Fruit fly (Drosophila melanogaster) whole organism, embryonic: ENCODE data around the gene CG4955.
A peak's percentile ranks its signal among the peaks of the same experiment; 100 is the strongest.

Source experiments
- ATbp ChIP-seq: fragments of 200-800 bp; sonication (Bioruptor generic); optimal IDR thresholded peaks from 2 replicates; lab custom pipeline; 2017; ENCODE audit warnings: missing biosample characterization, mild to moderate bottlenecking, missing genetic modification characterization, missing genetic modification reagents
- BEAF-32 ChIP-seq: fragments of 200-800 bp; sonication (Bioruptor generic); optimal IDR thresholded peaks from 3 replicates; lab custom pipeline; 2017; ENCODE audit warnings: missing biosample characterization, missing genetic modification characterization, mild to moderate bottlenecking, moderate library complexity, missing genetic modification reagents
- Bgb ChIP-seq: fragments of 200-800 bp; sonication (Bioruptor generic); IDR thresholded peaks from 2 replicates; pipeline ENCODE4 v1.3.6; 2022; ENCODE audit warnings: missing biosample characterization, missing genetic modification characterization; ENCODE audit not compliant: partially characterized antibody
- CG10366 ChIP-seq: fragments of 200-800 bp; sonication (Bioruptor generic); IDR thresholded peaks from 2 replicates; pipeline ENCODE4 v1.3.6; 2022; ENCODE audit warnings: missing biosample characterization, missing genetic modification characterization
- CG12391 ChIP-seq: fragments of 200-800 bp; sonication (Bioruptor generic); optimal IDR thresholded peaks from 3 replicates; lab custom pipeline; 2018; ENCODE audit warnings: missing biosample characterization, mild to moderate bottlenecking, missing genetic modification characterization, moderate library complexity
- CG15514 ChIP-seq: fragments of 200-800 bp; sonication (Bioruptor generic); optimal IDR thresholded peaks from 3 replicates; lab custom pipeline; 2017; ENCODE audit warnings: missing biosample characterization, missing genetic modification characterization, mild to moderate bottlenecking, moderate library complexity, missing genetic modification reagents
- CG16813 ChIP-seq: fragments of 200-800 bp; sonication (Bioruptor generic); IDR thresholded peaks from 3 replicates; pipeline ENCODE4 v1.3.6; 2022; ENCODE audit warnings: missing biosample characterization, missing genetic modification characterization; ENCODE audit not compliant: partially characterized antibody
- CG17385 ChIP-seq: fragments of 200-800 bp; sonication (Bioruptor generic); optimal IDR thresholded peaks from 3 replicates; lab custom pipeline; 2018; ENCODE audit warnings: missing biosample characterization, mild to moderate bottlenecking, missing genetic modification characterization
- CG18599 ChIP-seq: fragments of 200-800 bp; sonication (Bioruptor generic); optimal IDR thresholded peaks from 3 replicates; lab custom pipeline; 2017; ENCODE audit warnings: missing biosample characterization, missing genetic modification characterization, mild to moderate bottlenecking, moderate library complexity, missing genetic modification reagents
- CG32532 ChIP-seq: fragments of 200-800 bp; sonication (Bioruptor generic); IDR thresholded peaks from 2 replicates; pipeline ENCODE4 v1.3.6; 2022; ENCODE audit warnings: missing biosample characterization, missing genetic modification characterization
- CG34376 ChIP-seq: fragments of 200-800 bp; sonication (Bioruptor generic); optimal IDR thresholded peaks from 2 replicates; lab custom pipeline; 2018; ENCODE audit warnings: missing biosample characterization, mild to moderate bottlenecking, missing genetic modification characterization
- CG34422 ChIP-seq: fragments of 200-800 bp; sonication (Bioruptor generic); IDR thresholded peaks from 3 replicates; pipeline ENCODE4 v1.3.6; 2022; ENCODE audit warnings: missing biosample characterization, missing genetic modification characterization
- CG6272 ChIP-seq: fragments of 200-800 bp; sonication (Bioruptor generic); IDR thresholded peaks from 2 replicates; pipeline ENCODE4 v1.3.6; 2022; ENCODE audit warnings: missing biosample characterization, missing genetic modification characterization
- CG7357 ChIP-seq: fragments of 200-800 bp; sonication (Bioruptor generic); IDR thresholded peaks from 3 replicates; pipeline ENCODE4 v1.3.6; 2022; ENCODE audit warnings: missing biosample characterization, missing genetic modification characterization
- CG7372 ChIP-seq: fragments of 200-800 bp; sonication (Bioruptor generic); IDR thresholded peaks from 2 replicates; pipeline ENCODE4 v1.3.6; 2022; ENCODE audit warnings: missing biosample characterization, missing genetic modification characterization
- CG7745 ChIP-seq: fragments of 200-800 bp; sonication (Bioruptor generic); optimal IDR thresholded peaks from 2 replicates; lab custom pipeline; 2018; ENCODE audit warnings: missing biosample characterization, mild to moderate bottlenecking, missing genetic modification characterization, moderate library complexity
- CG7963 ChIP-seq: fragments of 200-800 bp; sonication (Bioruptor generic); IDR thresholded peaks from 3 replicates; pipeline ENCODE4 v1.3.6; 2022; ENCODE audit warnings: missing biosample characterization, missing genetic modification characterization; ENCODE audit not compliant: partially characterized antibody
- CG9609 ChIP-seq: fragments of 200-800 bp; sonication (Bioruptor generic); optimal IDR thresholded peaks from 3 replicates; lab custom pipeline; 2016; ENCODE audit warnings: missing biosample characterization, missing genetic modification characterization
- CG9817 ChIP-seq: fragments of 200-800 bp; sonication (Bioruptor generic); optimal IDR thresholded peaks from 2 replicates; lab custom pipeline; 2018; ENCODE audit warnings: missing biosample characterization, mild to moderate bottlenecking, missing genetic modification characterization, moderate library complexity
- D19A ChIP-seq: fragments of 200-800 bp; optimal IDR thresholded peaks from 3 replicates; lab custom pipeline; 2019; ENCODE audit warnings: missing biosample characterization, mild to moderate bottlenecking, missing genetic modification characterization, moderate library complexity
- Dbx ChIP-seq: fragments of 200-800 bp; sonication (Bioruptor generic); IDR thresholded peaks from 3 replicates; pipeline ENCODE4 v1.3.6; 2022; ENCODE audit warnings: missing biosample characterization, missing genetic modification characterization
- Dip2 ChIP-seq: fragments of 200-800 bp; sonication (Bioruptor generic); IDR thresholded peaks from 2 replicates; pipeline ENCODE4 v1.3.6; 2022; ENCODE audit warnings: missing biosample characterization, missing genetic modification characterization
- Dref ChIP-seq: fragments of 200-800 bp; sonication (Bioruptor generic); IDR thresholded peaks from 2 replicates; pipeline ENCODE4 v1.3.6; 2022; ENCODE audit warnings: missing biosample characterization, missing genetic modification characterization
- E2f2 ChIP-seq: fragments of 200-800 bp; sonication (Bioruptor generic); IDR thresholded peaks from 2 replicates; pipeline ENCODE4 v1.3.6; 2022; ENCODE audit warnings: missing biosample characterization, missing genetic modification characterization
- Gug ChIP-seq: fragments of 200-800 bp; sonication (Bioruptor generic); IDR thresholded peaks from 4 replicates; pipeline ENCODE4 v1.3.6; 2022; ENCODE audit warnings: missing biosample characterization, missing genetic modification characterization
- Hr39 ChIP-seq: fragments of >200 bp; optimal IDR thresholded peaks from 2 replicates; lab custom pipeline; 2017
- Lim3 ChIP-seq: fragments of 200-800 bp; sonication (Bioruptor generic); IDR thresholded peaks from 2 replicates; pipeline ENCODE4 v1.3.6; 2022; ENCODE audit warnings: missing biosample characterization, missing genetic modification characterization
- Med ChIP-seq: fragments of 200-800 bp; sonication (Bioruptor generic); peaks from one replicate; lab custom pipeline; 2016; ENCODE audit warnings: missing biosample characterization, missing genetic modification characterization, mild to moderate bottlenecking, inconsistent platforms, moderate library complexity
- Scr ChIP-seq: fragments of 200-800 bp; sonication (Bioruptor generic); IDR thresholded peaks from 2 replicates; pipeline ENCODE4 v1.3.6; 2022; ENCODE audit warnings: missing biosample characterization, missing genetic modification characterization; ENCODE audit not compliant: partially characterized antibody
- Six4 ChIP-seq: fragments of 200-800 bp; sonication (Bioruptor generic); optimal IDR thresholded peaks from 2 replicates; lab custom pipeline; 2016; ENCODE audit warnings: missing biosample characterization, missing genetic modification characterization
- Sox102F ChIP-seq: fragments of 200-800 bp; sonication (Bioruptor generic); optimal IDR thresholded peaks from 2 replicates; lab custom pipeline; 2018; ENCODE audit warnings: missing biosample characterization, mild to moderate bottlenecking, missing genetic modification characterization, moderate library complexity
- Stat92E ChIP-seq, 3 experiments: fragments of >200 bp in 2 of 3; fragments of 200-800 bp in 1 of 3; sonication (Bioruptor generic) in 1 of 3; optimal IDR thresholded peaks; 2 replicates each; lab custom pipeline; 2017 to 2019; ENCODE audit warnings: missing biosample characterization in 3 of 3, missing genetic modification characterization in 3 of 3, mild to moderate bottlenecking in 1 of 3, moderate library complexity in 1 of 3
- Tbp ChIP-seq: fragments of >200 bp; optimal IDR thresholded peaks from 2 replicates; lab custom pipeline; 2018; ENCODE audit warnings: missing biosample characterization, missing genetic modification characterization
- amos ChIP-seq: fragments of 200-800 bp; sonication (Bioruptor generic); IDR thresholded peaks from 2 replicates; pipeline ENCODE4 v1.3.6; 2022; ENCODE audit warnings: missing biosample characterization, missing genetic modification characterization; ENCODE audit not compliant: partially characterized antibody
- chinmo ChIP-seq: fragments of 200-800 bp; sonication (Bioruptor generic); IDR thresholded peaks from 4 replicates; pipeline ENCODE4 v1.3.6; 2022; ENCODE audit warnings: missing biosample characterization, missing genetic modification characterization; ENCODE audit not compliant: partially characterized antibody
- dysf ChIP-seq: fragments of 200-800 bp; sonication (Bioruptor generic); IDR thresholded peaks from 3 replicates; pipeline ENCODE4 v1.3.6; 2022; ENCODE audit warnings: missing biosample characterization, missing genetic modification characterization
- gro ChIP-seq: fragments of 200-800 bp; sonication (Bioruptor generic); optimal IDR thresholded peaks from 2 replicates; lab custom pipeline; 2016; ENCODE audit warnings: missing biosample characterization, missing genetic modification characterization
- hb ChIP-seq: fragments of 200-800 bp; sonication (Bioruptor generic); IDR thresholded peaks from 3 replicates; pipeline ENCODE4 v1.3.6; 2022; ENCODE audit warnings: missing biosample characterization, missing genetic modification characterization; ENCODE audit not compliant: partially characterized antibody
- hbn ChIP-seq: fragments of 200-800 bp; sonication (Bioruptor generic); IDR thresholded peaks from 2 replicates; pipeline ENCODE4 v1.3.6; 2022; ENCODE audit warnings: missing biosample characterization, missing genetic modification characterization; ENCODE audit not compliant: partially characterized antibody
- knrl ChIP-seq: fragments of 200-800 bp; sonication (Bioruptor generic); IDR thresholded peaks from 3 replicates; pipeline ENCODE4 v1.3.6; 2022; ENCODE audit warnings: missing biosample characterization, missing genetic modification characterization; ENCODE audit not compliant: partially characterized antibody
- onecut ChIP-seq: fragments of 200-800 bp; sonication (Bioruptor generic); IDR thresholded peaks from 2 replicates; pipeline ENCODE4 v1.3.6; 2022; ENCODE audit warnings: missing biosample characterization, missing genetic modification characterization
- pzg ChIP-seq: fragments of 200-800 bp; sonication (Bioruptor generic); optimal IDR thresholded peaks from 3 replicates; lab custom pipeline; 2018; ENCODE audit warnings: missing biosample characterization, mild to moderate bottlenecking, missing genetic modification characterization, moderate library complexity
- stwl ChIP-seq: fragments of 200-800 bp; sonication (Bioruptor generic); optimal IDR thresholded peaks from 3 replicates; lab custom pipeline; 2018; ENCODE audit warnings: missing biosample characterization, mild to moderate bottlenecking, missing genetic modification characterization, moderate library complexity
- unc-4 ChIP-seq: fragments of 200-800 bp; sonication (Bioruptor generic); IDR thresholded peaks from 2 replicates; pipeline ENCODE4 v1.3.6; 2022; ENCODE audit warnings: missing biosample characterization, missing genetic modification characterization; ENCODE audit not compliant: partially characterized antibody
- zfh2 ChIP-seq: fragments of 200-800 bp; sonication (Bioruptor generic); optimal IDR thresholded peaks from 2 replicates; lab custom pipeline; 2016; ENCODE audit warnings: missing biosample characterization, missing genetic modification characterization

CG4955 gene

DNA sequence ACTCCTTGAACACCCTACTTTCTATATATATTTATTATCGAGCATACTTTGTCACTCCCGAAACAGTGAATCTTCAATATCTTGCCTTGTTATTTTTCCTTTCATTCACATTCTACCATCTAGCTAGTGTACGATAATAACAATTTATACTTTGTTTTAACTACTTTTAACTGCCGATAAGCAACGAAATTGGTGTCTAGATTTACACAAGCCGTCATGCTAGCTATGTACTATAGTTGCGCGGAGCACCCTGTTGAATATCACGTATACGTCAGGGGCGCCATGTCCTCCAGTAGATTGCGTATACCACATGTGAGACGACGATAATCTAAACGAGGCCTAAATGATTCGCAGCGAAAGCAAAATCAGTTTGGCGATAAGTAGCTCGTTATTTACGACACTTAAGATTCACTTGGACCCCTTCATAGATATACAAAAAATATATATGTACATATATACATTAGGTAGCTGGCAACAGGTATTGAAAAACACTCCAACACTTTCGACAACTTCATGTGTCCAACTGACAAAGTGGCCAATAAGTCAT, 12.7 kb downstream of the CG4955 start (continued):
- no peak for TF ChIP-seq Lim3 (GFP tag; lab: Robert Waterston, UW)
- TF ChIP-seq CG18599: peak; percentile 19
- peak; percentile 44 for TF ChIP-seq CG34376 (GFP tag; lab: Kevin White, UChicago)
- no peak for TF ChIP-seq Dip2
- peak; percentile 44 for TF ChIP-seq D19A (tag; lab: Kevin White, UChicago)
- TF ChIP-seq CG7372 (GFP tag; lab: Robert Waterston, UW): 0 out of 2 replicates have a peak, but pooled peaks have one; percentile 10
- TF ChIP-seq, all 482 proteins: peak for 17

DNA sequence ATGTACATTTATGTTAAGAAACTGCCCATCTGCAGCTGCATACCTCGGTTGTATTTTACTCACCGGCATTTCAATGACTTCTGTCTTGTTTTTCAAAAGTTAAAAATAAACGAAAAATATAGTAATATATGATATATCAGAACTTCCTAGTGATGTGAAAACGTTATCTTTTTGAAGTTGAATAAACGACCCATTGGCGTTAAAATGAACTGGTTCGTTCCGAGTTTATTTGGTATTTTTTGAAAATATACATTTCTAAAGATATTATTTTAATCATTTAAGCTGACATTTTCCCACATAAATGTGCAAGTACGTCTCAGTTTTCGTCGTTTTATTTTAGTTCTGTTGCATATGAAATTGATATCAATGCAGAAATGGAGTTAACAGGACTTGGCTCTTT, 24.5 kb downstream of the CG4955 start, which contains the start of gene Arpc3B:
Gene Arpc3B (minus strand): TSS at position 146 of the 400 bp plus-strand sequence.
- TF ChIP-seq knrl (GFP tag; lab: Robert Waterston, UW) (peak; percentile 5; the same call in 1 of the 3 replicates), CG7357 (no peak), Hr39 (lab: Kevin White, UChicago) (no peak), CG34422 (GFP tag; lab: Robert Waterston, UW) (no peak), CG15514 (peak; percentile 98), CG6272 (GFP tag; lab: Robert Waterston, UW) (no peak), BEAF-32 (GFP tag; lab: Kevin White, UChicago) (peak; percentile 9), zfh2 (GFP tag; lab: Kevin White, UChicago) (no peak), CG9817 (tag; lab: Kevin White, UChicago) (no peak)

DNA sequence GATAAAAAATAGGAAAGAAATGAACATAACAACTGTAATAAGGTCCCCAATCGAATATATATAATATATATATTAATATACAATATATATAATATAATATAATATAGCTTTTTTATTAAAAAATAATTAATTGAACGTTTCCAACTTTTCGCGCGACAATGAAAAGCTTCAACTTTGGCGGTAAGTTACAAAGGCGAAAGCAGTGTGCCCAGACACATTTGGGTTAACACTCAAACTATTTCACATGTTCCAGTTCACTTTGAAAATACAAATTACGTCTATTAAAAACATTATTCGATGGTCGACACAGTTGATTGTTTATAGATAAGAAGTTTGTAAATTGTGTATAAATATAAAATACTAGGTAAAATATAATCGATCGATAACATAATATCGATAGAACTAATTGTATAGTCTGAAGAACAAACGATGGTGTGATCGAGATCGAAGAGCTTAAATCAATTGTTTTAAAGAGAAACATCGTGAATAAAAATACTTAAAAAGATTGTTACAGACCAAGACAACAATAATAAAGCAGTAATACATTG, 25.0 kb downstream of the CG4955 start:
- TF ChIP-seq knrl (GFP tag; lab: Robert Waterston, UW): peak; percentile 47; the same call in 2 of the 3 replicates
- TF ChIP-seq E2f2 (GFP tag; lab: Robert Waterston, UW): peak; percentile 73
- peak; percentile 57 for TF ChIP-seq Dref (GFP tag; lab: Robert Waterston, UW)
- no peak for TF ChIP-seq CG32532 (GFP tag; lab: Robert Waterston, UW)
- TF ChIP-seq CG17385: no peak
- no peak for TF ChIP-seq CG7963 (GFP tag; lab: Robert Waterston, UW)
- TF ChIP-seq Gug: no peak
- no peak for TF ChIP-seq CG12391 (tag; lab: Kevin White, UChicago)
- no peak for TF ChIP-seq CG10366 (GFP tag; lab: Robert Waterston, UW)
- 0 out of 4 replicates have a peak, but pooled peaks have one; percentile 22 for TF ChIP-seq chinmo
- TF ChIP-seq Tbp (GFP tag; lab: Kevin White, UChicago): no peak
- peak; percentile 62 for TF ChIP-seq BEAF-32 (GFP tag; lab: Kevin White, UChicago)
- TF ChIP-seq hb (GFP tag; lab: Robert Waterston, UW): peak; percentile 35; the same call in 1 of the 3 replicates
- TF ChIP-seq dysf (GFP tag; lab: Robert Waterston, UW): no peak
- peak; percentile 62 for TF ChIP-seq Scr (GFP tag; lab: Robert Waterston, UW)
- TF ChIP-seq CG7745 (tag; lab: Kevin White, UChicago): no peak
- peak; percentile 55 for TF ChIP-seq stwl (tag; lab: Kevin White, UChicago)
- peak; percentile 30 for TF ChIP-seq hbn (GFP tag; lab: Robert Waterston, UW)
- TF ChIP-seq pzg (GFP tag; lab: Kevin White, UChicago): peak; percentile 33
- TF ChIP-seq unc-4: peak; percentile 52
- TF ChIP-seq Stat92E (GFP tag; optimal IDR thresholded peaks at IDR 0.05; lab: Kevin White, UChicago): no peak
- no peak for TF ChIP-seq CG9609 (GFP tag; lab: Kevin White, UChicago)
- no peak for TF ChIP-seq gro (GFP tag; lab: Kevin White, UChicago)
- TF ChIP-seq amos (GFP tag; lab: Robert Waterston, UW): peak; percentile 56; the same call in 1 of the 2 replicates
- no peak for TF ChIP-seq onecut (GFP tag; lab: Robert Waterston, UW)
- no peak; the same call in 1 of the 2 replicates for TF ChIP-seq Bgb (GFP tag; lab: Robert Waterston, UW)
- no peak for TF ChIP-seq Six4 (GFP tag; lab: Kevin White, UChicago)
- peak; percentile 61 for TF ChIP-seq CG16813 (GFP tag; lab: Robert Waterston, UW)
- no peak for TF ChIP-seq Sox102F
- TF ChIP-seq ATbp (GFP tag; lab: Kevin White, UChicago): no peak
- TF ChIP-seq Dbx (GFP tag; lab: Robert Waterston, UW): no peak
- TF ChIP-seq Med (GFP tag; lab: Kevin White, UChicago): peak; percentile 9
